Fruit fly (Drosophila melanogaster): Measurements from ENCODE around the gene spn-A.

- TF ChIP-seq CG8478 (optimal IDR thresholded peaks at IDR 0.05) (no peak), CTCF (optimal IDR thresholded peaks at IDR 0.05) (no peak)
Measured at dm6 chr3R:30021559-30022451, 34.0 kb downstream of the spn-A start, which contains the start of gene Mgat2.
